Fruit fly (Drosophila melanogaster) whole organism: ENCODE results near the gene CG33120.

Source experiments
- CG8478 ChIP-seq: fragments of >200 bp; optimal IDR thresholded peaks from 2 replicates; lab custom pipeline; 2018; ENCODE audit warnings: inconsistent platforms
- Dll ChIP-seq: fragments of >200 bp; optimal IDR thresholded peaks from 2 replicates; lab custom pipeline; 2017
- usp ChIP-seq: fragments of >200 bp; optimal IDR thresholded peaks from 2 replicates; lab custom pipeline; 2017; ENCODE audit warnings: missing biosample characterization, missing genetic modification characterization, mixed read lengths

DNA sequence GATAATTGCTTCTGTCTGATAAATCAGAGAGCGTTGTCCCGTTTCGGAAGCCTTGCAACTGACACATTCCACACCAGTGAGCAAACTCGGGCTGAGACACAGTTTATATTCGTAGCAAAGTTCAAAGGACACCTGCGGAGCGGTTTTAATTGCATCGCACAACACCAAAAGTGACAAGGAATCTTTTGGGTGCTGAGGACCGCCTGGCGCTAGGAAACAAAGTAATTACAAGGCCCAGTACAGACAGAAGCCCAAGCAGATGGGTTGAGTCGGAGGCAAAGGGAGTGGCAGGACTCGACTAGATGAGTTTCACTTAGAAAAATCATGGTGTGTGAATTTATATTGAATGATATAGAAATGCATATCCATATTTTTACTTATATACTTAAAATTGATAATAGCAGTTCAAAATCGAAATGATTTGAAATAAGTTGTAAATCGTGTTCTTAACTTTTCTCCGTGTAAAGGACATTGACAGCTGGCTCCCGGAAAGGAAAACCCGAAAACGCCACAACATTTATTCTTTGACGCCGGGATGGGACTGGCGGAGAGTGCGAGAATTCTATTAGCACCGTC lies 35.5 kb downstream of the CG33120 start:
- TF ChIP-seq CG8478 (lab: Kevin White, UChicago) (no peak), Dll (lab: Kevin White, UChicago) (no peak), usp (GFP tag; lab: Kevin White, UChicago) (no peak)
